Worm (Caenorhabditis elegans): ENCODE measurements around the gene ctg-2.

DNA sequence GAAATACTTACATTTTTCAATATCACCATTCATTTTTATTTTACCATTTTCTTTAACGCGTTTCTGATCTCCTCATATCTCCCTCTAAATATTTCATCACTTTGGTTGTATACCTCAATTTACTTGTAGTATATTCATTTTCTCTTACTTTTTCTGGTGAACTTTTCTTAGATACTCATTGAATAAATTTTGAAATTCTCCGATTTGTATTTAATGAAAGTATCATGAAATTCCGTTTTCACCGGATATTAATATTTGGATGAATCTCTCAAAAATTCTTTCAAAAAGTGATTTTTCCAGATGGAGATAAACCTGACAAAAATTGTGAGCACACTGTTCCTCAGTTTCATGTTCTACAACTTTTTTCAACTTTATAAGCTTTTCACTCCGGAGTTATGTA is 3.4 kb downstream of the ctg-2 start, which contains the start of gene T13H5.8:
- TF ChIP-seq ets-7 (tag; optimal IDR thresholded peaks at IDR 0.05) = no peak
- TF ChIP-seq hmbx-1 (tag; optimal IDR thresholded peaks at IDR 0.05) = no peak
- no peak for TF ChIP-seq scrt-1 (GFP tag; IDR thresholded peaks at IDR 0.05)
- no peak for TF ChIP-seq pes-1 (GFP tag; IDR thresholded peaks at IDR 0.05)
- TF ChIP-seq tbx-37 (GFP tag; conservative IDR thresholded peaks at IDR 0.05) = no peak
- no peak for TF ChIP-seq flt-1 (GFP tag; IDR thresholded peaks at IDR 0.05)
- no peak for TF ChIP-seq hnd-1 (tag; optimal IDR thresholded peaks at IDR 0.05)
- TF ChIP-seq aly-1 (tag; optimal IDR thresholded peaks at IDR 0.05) = no peak
- TF ChIP-seq ceh-36 (tag; optimal IDR thresholded peaks at IDR 0.05) = no peak
